Worm (Caenorhabditis elegans) whole organism, L4/young adult: ENCODE data around the gene gid-2.

Experiments used
- W03F9.2 ChIP-seq: fragments of 150-350 bp; optimal IDR thresholded peaks from 2 replicates; lab custom pipeline; 2014; ENCODE audit warnings: missing biosample characterization, missing genetic modification characterization
- him-1 ChIP-seq: sonication (generic microtip); optimal IDR thresholded peaks from 2 replicates; lab custom pipeline; 2016; ENCODE audit warnings: missing genotype, missing genetic modification reagents, missing genetic modification characterization, missing compliant biosample characterization

- no peak for TF ChIP-seq him-1 (tag; lab: Kevin White, UChicago)
- TF ChIP-seq W03F9.2 = no peak
Observed at ce11 chrX:2482622-2483021, 43.9 kb upstream of the gid-2 start, which contains the start of gene K02E10.6.
